Worm (Caenorhabditis elegans) whole organism, L4/young adult: ENCODE data around the gene C06E4.3.

Experiments
- W03F9.2 ChIP-seq: fragments of 150-350 bp; optimal IDR thresholded peaks from 2 replicates; lab custom pipeline; 2014; ENCODE audit warnings: missing biosample characterization, missing genetic modification characterization
- dao-5 ChIP-seq: sonication (generic microtip); optimal IDR thresholded peaks from 2 replicates; lab custom pipeline; 2016; ENCODE audit warnings: missing genotype, missing genetic modification characterization, moderate library complexity, missing compliant biosample characterization
- him-1 ChIP-seq: sonication (generic microtip); optimal IDR thresholded peaks from 2 replicates; lab custom pipeline; 2016; ENCODE audit warnings: missing genotype, missing genetic modification reagents, missing genetic modification characterization, missing compliant biosample characterization

ce11 chrIV:7305325-7305724 lies 44.6 kb downstream of the C06E4.3 start, which contains the start of gene npr-27:
- no peak for TF ChIP-seq him-1 (tag; lab: Kevin White, UChicago)
- TF ChIP-seq W03F9.2 (tag; lab: Kevin White, UChicago) = no peak
- no peak for TF ChIP-seq dao-5
